Fruit fly (Drosophila melanogaster) whole organism, embryonic: ENCODE measurements around the gene Tsen34.

Experiments used
- Bgb ChIP-seq: fragments of 200-800 bp; sonication (Bioruptor generic); IDR thresholded peaks from 2 replicates; pipeline ENCODE4 v1.3.6; 2022; ENCODE audit warnings: missing biosample characterization, missing genetic modification characterization; ENCODE audit not compliant: partially characterized antibody
- CG11398 ChIP-seq: fragments of 200-800 bp; sonication (Bioruptor generic); optimal IDR thresholded peaks from 2 replicates; lab custom pipeline; 2016; ENCODE audit warnings: missing biosample characterization, missing genetic modification characterization
- CG12071 ChIP-seq: fragments of 200-800 bp; sonication (Bioruptor generic); optimal IDR thresholded peaks from 3 replicates; lab custom pipeline; 2018; ENCODE audit warnings: missing biosample characterization, mild to moderate bottlenecking, missing genetic modification characterization
- CG12104 ChIP-seq: fragments of 200-800 bp; sonication (Bioruptor generic); optimal IDR thresholded peaks from 3 replicates; lab custom pipeline; 2016; ENCODE audit warnings: missing biosample characterization, missing genetic modification characterization
- CG12744 ChIP-seq: fragments of 200-800 bp; sonication (Bioruptor generic); optimal IDR thresholded peaks from 2 replicates; lab custom pipeline; 2016; ENCODE audit warnings: missing biosample characterization, missing genetic modification characterization
- CG12942 ChIP-seq: fragments of 200-800 bp; sonication (Bioruptor generic); optimal IDR thresholded peaks from 3 replicates; lab custom pipeline; 2016; ENCODE audit warnings: missing biosample characterization, missing genetic modification characterization
- CG13123 ChIP-seq: fragments of 200-800 bp; sonication (Bioruptor generic); optimal IDR thresholded peaks from 2 replicates; lab custom pipeline; 2016; ENCODE audit warnings: missing biosample characterization, missing genetic modification characterization
- CG31441 ChIP-seq: fragments of 200-800 bp; sonication (Bioruptor generic); IDR thresholded peaks from 2 replicates; pipeline ENCODE4 v1.3.6; 2022; ENCODE audit warnings: missing biosample characterization, missing genetic modification characterization
- CG32772 ChIP-seq: fragments of 200-800 bp; sonication (Bioruptor generic); IDR thresholded peaks from 2 replicates; pipeline ENCODE4 v1.3.6; 2022; ENCODE audit warnings: missing biosample characterization, missing genetic modification characterization
- CG3407 ChIP-seq: fragments of 200-800 bp; sonication (Bioruptor generic); optimal IDR thresholded peaks from 2 replicates; lab custom pipeline; 2018; ENCODE audit warnings: missing biosample characterization, mild to moderate bottlenecking, missing genetic modification characterization
- CG4328 ChIP-seq: fragments of 200-800 bp; sonication (Bioruptor generic); optimal IDR thresholded peaks from 3 replicates; lab custom pipeline; 2017; ENCODE audit warnings: missing biosample characterization, missing genetic modification reagents, missing genetic modification characterization
- CG5245 ChIP-seq: fragments of 200-800 bp; sonication (Bioruptor generic); optimal IDR thresholded peaks from 3 replicates; lab custom pipeline; 2016; ENCODE audit warnings: missing biosample characterization, missing genetic modification characterization
- CG6813 ChIP-seq: fragments of 200-800 bp; sonication (Bioruptor generic); optimal IDR thresholded peaks from 2 replicates; lab custom pipeline; 2017; ENCODE audit warnings: missing biosample characterization, missing genetic modification characterization, mild to moderate bottlenecking, moderate library complexity, missing genetic modification reagents
- CG8281 ChIP-seq: fragments of 200-800 bp; sonication (Bioruptor generic); optimal IDR thresholded peaks from 2 replicates; lab custom pipeline; 2018; ENCODE audit warnings: missing biosample characterization, mild to moderate bottlenecking, missing genetic modification characterization, moderate library complexity
- CG8765 ChIP-seq: fragments of 200-800 bp; sonication (Bioruptor generic); IDR thresholded peaks from 2 replicates; pipeline ENCODE4 v1.3.6; 2022; ENCODE audit warnings: missing biosample characterization, missing genetic modification characterization
- D19A ChIP-seq: fragments of 200-800 bp; optimal IDR thresholded peaks from 3 replicates; lab custom pipeline; 2019; ENCODE audit warnings: missing biosample characterization, mild to moderate bottlenecking, missing genetic modification characterization, moderate library complexity
- Dp ChIP-seq: fragments of 200-800 bp; sonication (Bioruptor generic); optimal IDR thresholded peaks from 2 replicates; lab custom pipeline; 2018; ENCODE audit warnings: missing biosample characterization, mild to moderate bottlenecking, missing genetic modification characterization, moderate library complexity
- ERR ChIP-seq: fragments of 200-800 bp; sonication (Bioruptor generic); optimal IDR thresholded peaks from 2 replicates; lab custom pipeline; 2016; ENCODE audit warnings: missing biosample characterization, missing genetic modification characterization
- Ets97D ChIP-seq: fragments of 200-800 bp; sonication (Bioruptor generic); optimal IDR thresholded peaks from 3 replicates; lab custom pipeline; 2016; ENCODE audit warnings: missing biosample characterization, missing genetic modification characterization
- H15 ChIP-seq: fragments of 200-800 bp; sonication (Bioruptor generic); IDR thresholded peaks from 3 replicates; pipeline ENCODE4 v1.3.6; 2022; ENCODE audit warnings: missing biosample characterization, missing genetic modification characterization
- Hey ChIP-seq: fragments of 200-800 bp; sonication (Bioruptor generic); optimal IDR thresholded peaks from 3 replicates; lab custom pipeline; 2018; ENCODE audit warnings: missing biosample characterization, mild to moderate bottlenecking, missing genetic modification characterization
- Hmx ChIP-seq: fragments of 200-800 bp; sonication (Bioruptor generic); optimal IDR thresholded peaks from 2 replicates; lab custom pipeline; 2016; ENCODE audit warnings: missing biosample characterization, missing genetic modification characterization
- Myb ChIP-seq: fragments of 200-800 bp; sonication (Bioruptor generic); optimal IDR thresholded peaks from 2 replicates; lab custom pipeline; 2016; ENCODE audit warnings: missing biosample characterization, missing genetic modification characterization
- Ravus ChIP-seq: fragments of 200-800 bp; sonication (Bioruptor generic); IDR thresholded peaks from 2 replicates; pipeline ENCODE4 v1.3.6; 2022; ENCODE audit warnings: missing biosample characterization, missing genetic modification characterization
- Sox100B ChIP-seq: fragments of 200-800 bp; sonication (Bioruptor generic); optimal IDR thresholded peaks from 3 replicates; lab custom pipeline; 2018; ENCODE audit warnings: missing biosample characterization, mild to moderate bottlenecking, missing genetic modification characterization
- Sox102F ChIP-seq: fragments of 200-800 bp; sonication (Bioruptor generic); optimal IDR thresholded peaks from 2 replicates; lab custom pipeline; 2018; ENCODE audit warnings: missing biosample characterization, mild to moderate bottlenecking, missing genetic modification characterization, moderate library complexity
- Sry-β ChIP-seq: fragments of 200-800 bp; sonication (Bioruptor generic); optimal IDR thresholded peaks from 2 replicates; lab custom pipeline; 2018; ENCODE audit warnings: missing biosample characterization, mild to moderate bottlenecking, missing genetic modification characterization, moderate library complexity
- Ssrp ChIP-seq: fragments of 200-800 bp; sonication (Bioruptor generic); optimal IDR thresholded peaks from 2 replicates; lab custom pipeline; 2018; ENCODE audit warnings: missing biosample characterization, mild to moderate bottlenecking, missing genetic modification characterization, moderate library complexity
- Taf1 ChIP-seq: fragments of 200-800 bp; sonication (Bioruptor generic); IDR thresholded peaks from 2 replicates; pipeline ENCODE4 v1.3.6; 2022; ENCODE audit warnings: missing biosample characterization, missing genetic modification characterization
- dan ChIP-seq: fragments of 200-800 bp; sonication (Bioruptor generic); IDR thresholded peaks from 2 replicates; pipeline ENCODE4 v1.3.6; 2022; ENCODE audit warnings: missing biosample characterization, missing genetic modification characterization
- ewg ChIP-seq: fragments of 200-800 bp; sonication (Bioruptor generic); optimal IDR thresholded peaks from 3 replicates; lab custom pipeline; 2017; ENCODE audit warnings: mild to moderate bottlenecking, missing biosample characterization, missing genetic modification reagents, missing genetic modification characterization
- eyg ChIP-seq: fragments of 200-800 bp; sonication (Bioruptor generic); optimal IDR thresholded peaks from 3 replicates; lab custom pipeline; 2016; ENCODE audit warnings: missing biosample characterization, missing genetic modification characterization
- fru ChIP-seq: fragments of >200 bp; optimal IDR thresholded peaks from 2 replicates; lab custom pipeline; 2017
- grn ChIP-seq: fragments of 200-800 bp; sonication (Bioruptor generic); optimal IDR thresholded peaks from 3 replicates; lab custom pipeline; 2017; ENCODE audit warnings: missing biosample characterization, missing genetic modification characterization
- klu ChIP-seq: fragments of 200-800 bp; sonication (Bioruptor generic); IDR thresholded peaks from 2 replicates; pipeline ENCODE4 v1.3.6; 2022; ENCODE audit warnings: missing biosample characterization, missing genetic modification characterization
- lmd ChIP-seq: fragments of 200-800 bp; sonication (Bioruptor generic); IDR thresholded peaks from 2 replicates; pipeline ENCODE4 v1.3.6; 2022; ENCODE audit warnings: missing biosample characterization, missing genetic modification characterization
- mirr ChIP-seq: fragments of 200-800 bp; sonication (Bioruptor generic); optimal IDR thresholded peaks from 3 replicates; lab custom pipeline; 2018; ENCODE audit warnings: missing biosample characterization, mild to moderate bottlenecking, missing genetic modification characterization
- nerfin-2 ChIP-seq: fragments of 200-800 bp; sonication (Bioruptor generic); IDR thresholded peaks from 2 replicates; pipeline ENCODE4 v1.3.6; 2022; ENCODE audit warnings: missing biosample characterization, missing genetic modification characterization; ENCODE audit not compliant: partially characterized antibody
- onecut ChIP-seq: fragments of 200-800 bp; sonication (Bioruptor generic); IDR thresholded peaks from 2 replicates; pipeline ENCODE4 v1.3.6; 2022; ENCODE audit warnings: missing biosample characterization, missing genetic modification characterization
- pb ChIP-seq: fragments of 200-800 bp; sonication (Bioruptor generic); optimal IDR thresholded peaks from 3 replicates; lab custom pipeline; 2016; ENCODE audit warnings: missing biosample characterization, missing genetic modification characterization
- pita ChIP-seq: fragments of 200-800 bp; sonication (Bioruptor generic); optimal IDR thresholded peaks from 2 replicates; lab custom pipeline; 2017; ENCODE audit warnings: missing biosample characterization, mild to moderate bottlenecking, missing genetic modification characterization
- psq ChIP-seq: fragments of 200-800 bp; sonication (Bioruptor generic); optimal IDR thresholded peaks from 2 replicates; lab custom pipeline; 2017; ENCODE audit warnings: missing biosample characterization, missing genetic modification characterization
- ranshi ChIP-seq: fragments of 200-800 bp; sonication (Bioruptor generic); IDR thresholded peaks from 2 replicates; pipeline ENCODE4 v1.3.6; 2022; ENCODE audit warnings: missing biosample characterization, missing genetic modification characterization
- ro ChIP-seq: fragments of 200-800 bp; sonication (Bioruptor generic); IDR thresholded peaks from 2 replicates; pipeline ENCODE4 v1.3.6; 2022; ENCODE audit warnings: missing biosample characterization, missing genetic modification characterization
- tin ChIP-seq: fragments of 200-800 bp; sonication (Bioruptor generic); optimal IDR thresholded peaks from 3 replicates; lab custom pipeline; 2016; ENCODE audit warnings: missing biosample characterization, missing genetic modification characterization
- tio ChIP-seq: fragments of 200-800 bp; sonication (Bioruptor generic); optimal IDR thresholded peaks from 2 replicates; lab custom pipeline; 2017; ENCODE audit warnings: missing biosample characterization, missing genetic modification characterization, inconsistent platforms
- tna ChIP-seq: fragments of 200-800 bp; sonication (Bioruptor generic); IDR thresholded peaks from 2 replicates; pipeline ENCODE4 v1.3.6; 2022; ENCODE audit warnings: missing biosample characterization, missing genetic modification characterization; ENCODE audit not compliant: partially characterized antibody
- yki ChIP-seq: fragments of >200 bp; optimal IDR thresholded peaks from 3 replicates; lab custom pipeline; 2018
- zf30C ChIP-seq: fragments of 200-800 bp; sonication (Bioruptor generic); optimal IDR thresholded peaks from 3 replicates; lab custom pipeline; 2018; ENCODE audit warnings: missing biosample characterization, mild to moderate bottlenecking, missing genetic modification characterization
- zfh1 ChIP-seq: fragments of 200-800 bp; sonication (Bioruptor generic); IDR thresholded peaks from 3 replicates; pipeline ENCODE4 v1.3.6; 2022; ENCODE audit warnings: missing biosample characterization, missing genetic modification characterization

Tsen34 gene

dm6 chr3L:14761837-14762785, at the start of gene Tsen34, which contains the start of gene Mgat4a (continued):
- no peak for TF ChIP-seq tio (GFP tag; lab: Kevin White, UChicago)
- TF ChIP-seq Myb (GFP tag; lab: Kevin White, UChicago): peak; percentile 18
- TF ChIP-seq yki: no peak
- TF ChIP-seq CG4328 (GFP tag; lab: Kevin White, UChicago): peak; percentile 65
- TF ChIP-seq fru (lab: Kevin White, UChicago): no peak
- no peak for TF ChIP-seq pita (GFP tag; lab: Kevin White, UChicago)
- TF ChIP-seq Sry-β (GFP tag; lab: Kevin White, UChicago): peak; percentile 4
- no peak for TF ChIP-seq Sox102F (GFP tag; lab: Kevin White, UChicago)
- TF ChIP-seq grn (GFP tag; lab: Kevin White, UChicago): no peak
- no peak for TF ChIP-seq CG13123 (GFP tag; lab: Kevin White, UChicago)
- peak; percentile 47 for TF ChIP-seq eyg
- no peak; the same call in 2 of the 3 replicates for TF ChIP-seq zfh1 (GFP tag; lab: Robert Waterston, UW)
- no peak for TF ChIP-seq H15 (GFP tag; lab: Robert Waterston, UW)
- peak; percentile 35 for TF ChIP-seq CG6813 (GFP tag; lab: Kevin White, UChicago)
- peak; percentile 52 for TF ChIP-seq CG12744 (GFP tag; lab: Kevin White, UChicago)
- no peak for TF ChIP-seq CG32772 (GFP tag; lab: Robert Waterston, UW)
- no peak for TF ChIP-seq ERR (GFP tag; lab: Kevin White, UChicago)
- no peak for TF ChIP-seq Ravus (GFP tag; lab: Robert Waterston, UW)
- TF ChIP-seq lmd (GFP tag; lab: Robert Waterston, UW): no peak
- peak; percentile 6 for TF ChIP-seq CG12942 (GFP tag; lab: Kevin White, UChicago)
- TF ChIP-seq klu (GFP tag; lab: Robert Waterston, UW): no peak
- peak; percentile 67 for TF ChIP-seq mirr (GFP tag; lab: Kevin White, UChicago)
- no peak for TF ChIP-seq D19A
- no peak for TF ChIP-seq CG8281 (tag; lab: Kevin White, UChicago)
- TF ChIP-seq Ets97D (GFP tag; lab: Kevin White, UChicago): peak; percentile 15
- no peak; the same call in 1 of the 2 replicates for TF ChIP-seq Taf1 (GFP tag; lab: Robert Waterston, UW)
- TF ChIP-seq tin (GFP tag; lab: Kevin White, UChicago): no peak
- TF ChIP-seq CG12071 (GFP tag; lab: Kevin White, UChicago): no peak
- no peak for TF ChIP-seq CG11398
- TF ChIP-seq CG5245 (GFP tag; lab: Kevin White, UChicago): no peak
- TF ChIP-seq nerfin-2 (GFP tag; lab: Robert Waterston, UW): peak; percentile 44; the same call in 1 of the 2 replicates
- TF ChIP-seq pb (GFP tag; lab: Kevin White, UChicago): no peak
- no peak for TF ChIP-seq onecut (GFP tag; lab: Robert Waterston, UW)
- TF ChIP-seq ranshi (GFP tag; lab: Robert Waterston, UW): no peak; the same call in 1 of the 2 replicates
- TF ChIP-seq Bgb: peak; percentile 73
- TF ChIP-seq CG31441: no peak
- no peak for TF ChIP-seq Hmx (GFP tag; lab: Kevin White, UChicago)
- TF ChIP-seq CG12104 (GFP tag; lab: Kevin White, UChicago): peak; percentile 33
- TF ChIP-seq Hey (tag; lab: Kevin White, UChicago): no peak
- no peak for TF ChIP-seq psq (GFP tag; lab: Kevin White, UChicago)
- TF ChIP-seq CG8765 (GFP tag; lab: Robert Waterston, UW): no peak
- TF ChIP-seq dan (GFP tag; lab: Robert Waterston, UW): no peak
- TF ChIP-seq Dp (GFP tag; lab: Kevin White, UChicago): peak; percentile 49
- TF ChIP-seq ro (GFP tag; lab: Robert Waterston, UW): no peak
- no peak for TF ChIP-seq Sox100B (GFP tag; lab: Kevin White, UChicago)
- peak; percentile 47; the same call in 1 of the 2 replicates for TF ChIP-seq tna (GFP tag; lab: Robert Waterston, UW)
- TF ChIP-seq zf30C: no peak
- no peak for TF ChIP-seq ewg (GFP tag; lab: Kevin White, UChicago)
- TF ChIP-seq Ssrp (tag; lab: Kevin White, UChicago): no peak
- TF ChIP-seq CG3407 (GFP tag; lab: Kevin White, UChicago): no peak
